Worm (Caenorhabditis elegans): ENCODE results near the gene str-1.

Gene str-1

ce11 chrIV:7167983-7168760 is 5.4 kb upstream of the str-1 start, which contains the start of gene skr-16:
skr-16 (plus strand) TSS chrIV:7168710.
- TF ChIP-seq sea-1 (GFP tag; conservative IDR thresholded peaks at IDR 0.05) (no peak), F13C5.2 (tag; optimal IDR thresholded peaks at IDR 0.05) (no peak), scrt-1 (GFP tag; IDR thresholded peaks at IDR 0.05) (no peak), ceh-36 (tag; optimal IDR thresholded peaks at IDR 0.05) (no peak), pes-1 (GFP tag; IDR thresholded peaks at IDR 0.05) (no peak), ama-1 (optimal IDR thresholded peaks at IDR 0.05) (no peak), ets-7 (tag; optimal IDR thresholded peaks at IDR 0.05) (no peak), flt-1 (GFP tag; IDR thresholded peaks at IDR 0.05) (no peak), ceh-13 (GFP tag; optimal IDR thresholded peaks at IDR 0.05) (no peak), tbx-11 (GFP tag; IDR thresholded peaks at IDR 0.05) (no peak), tra-4 (tag; optimal IDR thresholded peaks at IDR 0.05) (no peak), aly-1 (tag; optimal IDR thresholded peaks at IDR 0.05) (no peak), hnd-1 (tag; optimal IDR thresholded peaks at IDR 0.05) (no peak), B0310.2 (tag; optimal IDR thresholded peaks at IDR 0.05) (no peak), hmg-4 (GFP tag; optimal IDR thresholded peaks at IDR 0.05) (no peak), hmbx-1 (tag; optimal IDR thresholded peaks at IDR 0.05) (no peak), tbx-37 (GFP tag; conservative IDR thresholded peaks at IDR 0.05) (no peak)

ce11 chrIV:7171222-7171621 is 2.4 kb upstream of the str-1 start, which contains the start of gene str-220:
str-220 (minus strand) TSS chrIV:7171322.
- no peak for TF ChIP-seq sea-1 (GFP tag; conservative IDR thresholded peaks at IDR 0.05)
- no peak for TF ChIP-seq ceh-36 (tag; optimal IDR thresholded peaks at IDR 0.05)
- no peak for TF ChIP-seq hmbx-1 (tag; optimal IDR thresholded peaks at IDR 0.05)
- no peak for TF ChIP-seq hmg-4 (GFP tag; optimal IDR thresholded peaks at IDR 0.05)
- TF ChIP-seq tbx-37 (GFP tag; conservative IDR thresholded peaks at IDR 0.05), result no peak

ce11 chrIV:7175346-7175745 is 1.8 kb downstream of the str-1 start, which contains the start of gene C42D4.19:
C42D4.19 (plus strand) TSS chrIV:7175646.
- TF ChIP-seq tbx-37 (GFP tag; conservative IDR thresholded peaks at IDR 0.05) (no peak), ama-1 (optimal IDR thresholded peaks at IDR 0.05) (no peak), ceh-36 (tag; optimal IDR thresholded peaks at IDR 0.05) (no peak), scrt-1 (GFP tag; IDR thresholded peaks at IDR 0.05) (no peak), pes-1 (GFP tag; IDR thresholded peaks at IDR 0.05) (no peak)

- TF ChIP-seq ets-7 (tag; optimal IDR thresholded peaks at IDR 0.05) (no peak), pes-1 (GFP tag; IDR thresholded peaks at IDR 0.05) (no peak), sea-1 (GFP tag; conservative IDR thresholded peaks at IDR 0.05) (no peak), aly-1 (tag; optimal IDR thresholded peaks at IDR 0.05) (no peak), F13C5.2 (tag; optimal IDR thresholded peaks at IDR 0.05) (no peak)
Measured at ce11 chrIV:7176887-7177286, 3.3 kb downstream of the str-1 start, which contains the start of gene str-44. str-44 (plus strand) TSS chrIV:7177187.

ce11 chrIV:7178942-7179341 is 5.4 kb downstream of the str-1 start, which contains the start of gene C42D4.3:
C42D4.3 (plus strand) TSS chrIV:7179239.
- TF ChIP-seq ceh-13 (GFP tag; optimal IDR thresholded peaks at IDR 0.05) (no peak), ceh-36 (tag; optimal IDR thresholded peaks at IDR 0.05) (no peak), flt-1 (GFP tag; IDR thresholded peaks at IDR 0.05) (no peak), tbx-37 (GFP tag; conservative IDR thresholded peaks at IDR 0.05) (no peak)

ce11 chrIV:7180304-7180703 is 6.7 kb downstream of the str-1 start, which contains the start of gene cest-10:
cest-10 (plus strand) TSS chrIV:7180557.
- TF ChIP-seq ama-1 (optimal IDR thresholded peaks at IDR 0.05) (no peak), sea-1 (GFP tag; conservative IDR thresholded peaks at IDR 0.05) (no peak), ceh-13 (GFP tag; optimal IDR thresholded peaks at IDR 0.05) (no peak), flt-1 (GFP tag; IDR thresholded peaks at IDR 0.05) (no peak), hmbx-1 (tag; optimal IDR thresholded peaks at IDR 0.05) (no peak)

ce11 chrIV:7182818-7183217 is 9.2 kb downstream of the str-1 start:
- TF ChIP-seq scrt-1 (GFP tag; IDR thresholded peaks at IDR 0.05) (no peak), hmbx-1 (tag; optimal IDR thresholded peaks at IDR 0.05) (no peak), tbx-11 (GFP tag; IDR thresholded peaks at IDR 0.05) (no peak), ets-7 (tag; optimal IDR thresholded peaks at IDR 0.05) (no peak), hmg-4 (GFP tag; optimal IDR thresholded peaks at IDR 0.05) (no peak), pes-1 (GFP tag; IDR thresholded peaks at IDR 0.05) (no peak), tra-4 (tag; optimal IDR thresholded peaks at IDR 0.05) (no peak), ceh-36 (tag; optimal IDR thresholded peaks at IDR 0.05) (no peak)

- no peak for TF ChIP-seq tbx-11 (GFP tag; IDR thresholded peaks at IDR 0.05)
- no peak for TF ChIP-seq tbx-37 (GFP tag; conservative IDR thresholded peaks at IDR 0.05)
- TF ChIP-seq hnd-1 (tag; optimal IDR thresholded peaks at IDR 0.05), result no peak
- no peak for TF ChIP-seq flt-1 (GFP tag; IDR thresholded peaks at IDR 0.05)
- TF ChIP-seq hmbx-1 (tag; optimal IDR thresholded peaks at IDR 0.05), result no peak
- TF ChIP-seq B0310.2 (tag; optimal IDR thresholded peaks at IDR 0.05), result no peak
- no peak for TF ChIP-seq aly-1 (tag; optimal IDR thresholded peaks at IDR 0.05)
- TF ChIP-seq pes-1 (GFP tag; IDR thresholded peaks at IDR 0.05), result no peak
- TF ChIP-seq scrt-1 (GFP tag; IDR thresholded peaks at IDR 0.05), result no peak
- TF ChIP-seq hmg-4 (GFP tag; optimal IDR thresholded peaks at IDR 0.05), result no peak
- TF ChIP-seq ceh-13 (GFP tag; optimal IDR thresholded peaks at IDR 0.05), result no peak
- no peak for TF ChIP-seq tra-4 (tag; optimal IDR thresholded peaks at IDR 0.05)
- TF ChIP-seq sea-1 (GFP tag; conservative IDR thresholded peaks at IDR 0.05), result no peak
- TF ChIP-seq ceh-36 (tag; optimal IDR thresholded peaks at IDR 0.05), result no peak
- no peak for TF ChIP-seq ama-1 (optimal IDR thresholded peaks at IDR 0.05)
- no peak for TF ChIP-seq F13C5.2 (tag; optimal IDR thresholded peaks at IDR 0.05)
Measured at ce11 chrIV:7184597-7184996, 11.0 kb downstream of the str-1 start, which contains the start of gene clec-179. clec-179 (minus strand) TSS chrIV:7184697.

Measured in whole organism, early embryonic.